Worm (Caenorhabditis elegans): ENCODE measurements around the gene nep-13.

nep-13 gene

ce11 chrII:3245836-3246235 is 36.6 kb upstream of the nep-13 start, which contains the start of gene C17F4.7 (continued):
- TF ChIP-seq unc-62 (GFP tag; optimal IDR thresholded peaks at IDR 0.05) (peak; percentile 47), B0336.3 (GFP tag; IDR thresholded peaks at IDR 0.05) (0 out of 2 replicates have a peak, but pooled peaks have one; percentile 16), F23B12.7 (tag; optimal IDR thresholded peaks at IDR 0.05; ENCODE audit: insufficient read depth) (no peak), lin-26 (GFP tag; IDR thresholded peaks at IDR 0.05) (no peak), dox-1 (GFP tag; IDR thresholded peaks at IDR 0.05) (peak; percentile 46), cebp-1 (GFP tag; IDR thresholded peaks at IDR 0.05) (no peak), cebp-1 (tag; optimal IDR thresholded peaks at IDR 0.05) (peak; percentile 14), nhr-27 (tag; optimal IDR thresholded peaks at IDR 0.05) (no peak), tbp1 (GFP tag; optimal IDR thresholded peaks at IDR 0.05) (peak; percentile 21), ztf-22 (GFP tag; optimal IDR thresholded peaks at IDR 0.05) (peak; percentile 29), T26A5.8 (tag; optimal IDR thresholded peaks at IDR 0.05) (no peak), ceh-27 (GFP tag; optimal IDR thresholded peaks at IDR 0.05) (no peak), ets-4 (GFP tag; optimal IDR thresholded peaks at IDR 0.05) (peak; percentile 51), B0019.2 (GFP tag; conservative IDR thresholded peaks at IDR 0.05) (no peak), madf-3 (GFP tag; IDR thresholded peaks at IDR 0.05) (no peak), aptf-3 (GFP tag; IDR thresholded peaks at IDR 0.05) (no peak)

ce11 chrII:3247556-3247955 is 34.9 kb upstream of the nep-13 start:
- TF ChIP-seq zfh-2 (GFP tag; conservative IDR thresholded peaks at IDR 0.05) (peak; percentile 51; the same call in 1 of the 2 replicates), hmg-20 (GFP tag; IDR thresholded peaks at IDR 0.05) (no peak)

ce11 chrII:3248043-3248718 is 34.3 kb upstream of the nep-13 start, which contains the start of the genes fbxc-50 and C17F4.2:
TSS of gene fbxc-50 (minus strand) at chrII:3248123.
TSS of gene C17F4.2 (plus strand) at chrII:3248668.
- 0 out of 2 replicates have a peak, but pooled peaks have one; percentile 24 for TF ChIP-seq F33H1.4 (GFP tag; IDR thresholded peaks at IDR 0.05)
- no peak for TF ChIP-seq ets-4 (GFP tag; optimal IDR thresholded peaks at IDR 0.05)
- TF ChIP-seq xnd-1 (tag; optimal IDR thresholded peaks at IDR 0.05), result peak; percentile 77
- TF ChIP-seq pbrm-1 (GFP tag; IDR thresholded peaks at IDR 0.05), result 0 out of 2 replicates have a peak, but pooled peaks have one; percentile 11
- peak; percentile 88 for TF ChIP-seq madf-6 (GFP tag; IDR thresholded peaks at IDR 0.05)
- TF ChIP-seq ceh-58 (GFP tag; IDR thresholded peaks at IDR 0.05), result no peak
- TF ChIP-seq K12H6.12 (tag; optimal IDR thresholded peaks at IDR 0.05), result no peak
- TF ChIP-seq snpc-1.1 (tag; optimal IDR thresholded peaks at IDR 0.05; ENCODE audit: insufficient read depth), result peak; percentile 31
- no peak for TF ChIP-seq ztf-18 (tag; optimal IDR thresholded peaks at IDR 0.05)
- no peak for TF ChIP-seq bed-2 (GFP tag; IDR thresholded peaks at IDR 0.05)
- TF ChIP-seq rcor-1 (GFP tag; IDR thresholded peaks at IDR 0.05), result 0 out of 2 replicates have a peak, but pooled peaks have one; percentile 10
- peak; percentile 90 for TF ChIP-seq efl-1 (GFP tag; optimal IDR thresholded peaks at IDR 0.05)
- TF ChIP-seq snpc-3.4 (tag; optimal IDR thresholded peaks at IDR 0.05), result peak; percentile 13
- peak; percentile 86 for TF ChIP-seq madf-8 (GFP tag; conservative IDR thresholded peaks at IDR 0.05)
- peak; percentile 91 for TF ChIP-seq hmg-1.2 (GFP tag; IDR thresholded peaks at IDR 0.05)
- peak; percentile 27 for TF ChIP-seq lsl-1 (GFP tag; optimal IDR thresholded peaks at IDR 0.05)
- peak; percentile 58 for TF ChIP-seq dpl-1 (GFP tag; optimal IDR thresholded peaks at IDR 0.05)
- no peak for TF ChIP-seq C06A6.2 (GFP tag; conservative IDR thresholded peaks at IDR 0.05)
- no peak for TF ChIP-seq dox-1 (GFP tag; IDR thresholded peaks at IDR 0.05)
- TF ChIP-seq chd-7 (tag; optimal IDR thresholded peaks at IDR 0.05), result no peak
